Fruit fly (Drosophila melanogaster) whole organism, adult: ENCODE measurements around the gene Sr-CIII.

Experiments
- CG11617 ChIP-seq: fragments of 200-800 bp; sonication (Bioruptor generic); optimal IDR thresholded peaks from 2 replicates; lab custom pipeline; 2017; ENCODE audit warnings: mild to moderate bottlenecking, missing biosample characterization, missing genetic modification reagents, missing genetic modification characterization
- CG1620 ChIP-seq: fragments of 200-800 bp; sonication (Bioruptor generic); optimal IDR thresholded peaks from 2 replicates; lab custom pipeline; 2016; ENCODE audit warnings: missing biosample characterization, missing genetic modification characterization
- CG5204 ChIP-seq: fragments of 200-800 bp; sonication (Bioruptor generic); optimal IDR thresholded peaks from 2 replicates; lab custom pipeline; 2016; ENCODE audit warnings: missing biosample characterization, missing genetic modification characterization
- CG7045 ChIP-seq: fragments of 200-800 bp; sonication (Bioruptor generic); optimal IDR thresholded peaks from 2 replicates; lab custom pipeline; 2017; ENCODE audit warnings: missing biosample characterization, mild to moderate bottlenecking, missing genetic modification characterization
- CG7101 ChIP-seq: fragments of 200-800 bp; sonication (Bioruptor generic); optimal IDR thresholded peaks from 2 replicates; lab custom pipeline; 2018; ENCODE audit warnings: missing biosample characterization, mild to moderate bottlenecking, missing genetic modification characterization, moderate library complexity
- bab1 ChIP-seq: fragments of 200-800 bp; sonication (Bioruptor generic); optimal IDR thresholded peaks from 3 replicates; lab custom pipeline; 2019; ENCODE audit warnings: missing biosample characterization, mild to moderate bottlenecking, missing genetic modification characterization, moderate library complexity
- cnc ChIP-seq, 2 experiments: fragments of >200 bp; optimal IDR thresholded peaks; 2 replicates each; lab custom pipeline; 2017
- kay ChIP-seq: fragments of 200-800 bp; sonication (Bioruptor generic); peaks from one replicate; lab custom pipeline; 2016; ENCODE audit warnings: missing biosample characterization, missing genetic modification characterization, borderline replicate concordance
- ovo ChIP-seq: fragments of 200-800 bp; sonication (Bioruptor generic); optimal IDR thresholded peaks from 2 replicates; lab custom pipeline; 2016; ENCODE audit warnings: missing biosample characterization, missing genetic modification characterization
- pad ChIP-seq: fragments of 200-800 bp; sonication (Bioruptor generic); optimal IDR thresholded peaks from 3 replicates; lab custom pipeline; 2017; ENCODE audit warnings: missing biosample characterization, missing genetic modification characterization, mild to moderate bottlenecking, moderate library complexity, missing genetic modification reagents
- tj ChIP-seq: fragments of 200-800 bp; sonication (Bioruptor generic); optimal IDR thresholded peaks from 3 replicates; lab custom pipeline; 2017; ENCODE audit warnings: missing biosample characterization, mild to moderate bottlenecking, missing genetic modification characterization, moderate library complexity

DNA sequence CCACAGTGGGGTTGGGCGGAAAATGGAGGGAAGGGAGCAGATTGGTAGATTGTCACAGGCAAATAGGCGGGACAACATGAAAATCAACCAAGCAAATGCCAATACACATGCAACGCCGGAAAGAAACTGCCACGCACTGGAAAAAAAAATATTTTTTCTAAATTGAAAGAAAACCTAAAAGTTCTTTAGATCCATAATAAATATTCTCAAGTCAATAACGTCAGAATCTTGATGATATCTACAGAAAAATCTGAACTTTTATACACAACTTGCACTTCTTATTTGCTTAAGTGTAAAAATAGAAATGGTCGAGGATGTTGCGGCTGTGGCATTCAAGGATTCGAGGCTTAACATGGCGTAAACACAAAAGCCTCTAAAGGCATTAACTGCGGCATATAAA is 36.0 kb upstream of the Sr-CIII start:
- TF ChIP-seq ovo (GFP tag; lab: Kevin White, UChicago) (no peak), pad (GFP tag; lab: Kevin White, UChicago) (no peak), CG11617 (GFP tag; lab: Kevin White, UChicago) (no peak), CG7101 (tag; lab: Kevin White, UChicago) (no peak), cnc (optimal IDR thresholded peaks at IDR 0.05; lab: Kevin White, UChicago) (no peak), CG5204 (GFP tag; lab: Kevin White, UChicago) (no peak), tj (no peak), CG1620 (GFP tag; lab: Kevin White, UChicago) (no peak), kay (GFP tag; lab: Kevin White, UChicago) (no peak), bab1 (GFP tag; lab: Kevin White, UChicago) (no peak), CG7045 (no peak)
